Worm (Caenorhabditis elegans) whole organism, mixed stage, embryonic: Measurements from ENCODE around the gene F26C11.4.

ENCODE experiments used
- lsy-2 ChIP-seq: fragments of 150-350 bp; optimal IDR thresholded peaks from 2 replicates; lab custom pipeline; 2014; ENCODE audit warnings: missing biosample characterization, missing genetic modification characterization
- mab-5 ChIP-seq: fragments of 150-350 bp; optimal IDR thresholded peaks from 2 replicates; lab custom pipeline; 2014; ENCODE audit warnings: missing biosample characterization, missing genetic modification characterization
- mls-2 ChIP-seq: sonication (generic microtip); optimal IDR thresholded peaks from 2 replicates; lab custom pipeline; 2016; ENCODE audit warnings: mild to moderate bottlenecking, missing genetic modification characterization, moderate library complexity, missing compliant biosample characterization
- nhr-2 ChIP-seq: fragments of 150-350 bp; optimal IDR thresholded peaks from 2 replicates; lab custom pipeline; 2014; ENCODE audit warnings: missing biosample characterization, missing genetic modification characterization
- nhr-237 ChIP-seq: fragments of 150-350 bp; optimal IDR thresholded peaks from 2 replicates; lab custom pipeline; 2014; ENCODE audit warnings: missing biosample characterization, missing genetic modification characterization
- nhr-28 ChIP-seq: fragments of 150-350 bp; optimal IDR thresholded peaks from 2 replicates; lab custom pipeline; 2014; ENCODE audit warnings: missing biosample characterization, missing genetic modification characterization
- nhr-76 ChIP-seq: sonication (generic microtip); optimal IDR thresholded peaks from 2 replicates; lab custom pipeline; 2017; ENCODE audit warnings: missing biosample characterization, missing genetic modification characterization
- pha-4 ChIP-seq: fragments of 150-350 bp; optimal IDR thresholded peaks from 2 replicates; lab custom pipeline; 2018; ENCODE audit warnings: missing biosample characterization, missing genetic modification reagents, missing genetic modification characterization
- sem-2 ChIP-seq: fragments of 200-800 bp; sonication (Bioruptor generic); optimal IDR thresholded peaks from 2 replicates; lab custom pipeline; 2018; ENCODE audit warnings: mild to moderate bottlenecking, missing genetic modification characterization, missing compliant biosample characterization
- snpc-4 ChIP-seq: fragments of 150-350 bp; optimal IDR thresholded peaks from 2 replicates; lab custom pipeline; 2014; ENCODE audit warnings: missing biosample characterization, missing genetic modification characterization
- unc-62 ChIP-seq: fragments of 150-350 bp; optimal IDR thresholded peaks from 2 replicates; lab custom pipeline; 2014; ENCODE audit warnings: missing biosample characterization, missing genetic modification reagents, missing genetic modification characterization

DNA sequence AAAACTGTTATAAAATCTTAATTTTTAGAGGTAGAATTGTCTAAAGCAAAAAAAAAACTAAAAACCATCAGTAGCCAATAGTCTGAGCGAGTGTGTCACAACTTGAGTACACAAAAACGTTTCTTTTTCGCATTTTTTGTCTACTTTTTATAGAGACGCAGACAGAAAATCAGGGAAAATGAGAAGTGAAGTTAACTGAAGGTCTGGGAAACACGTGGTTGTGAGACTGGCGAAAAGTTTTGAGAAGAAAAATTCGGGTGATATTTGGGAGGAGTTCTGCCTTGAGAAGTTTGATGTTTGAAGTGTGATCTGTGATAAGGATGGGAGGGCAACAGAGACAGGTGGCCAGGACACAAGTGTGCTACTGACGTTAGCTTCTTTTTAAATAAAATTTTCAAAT, 21.5 kb upstream of the F26C11.4 start:
- TF ChIP-seq lsy-2 = no peak
- TF ChIP-seq mls-2 (tag; lab: Kevin White, UChicago) = no peak
- TF ChIP-seq mab-5 (tag; lab: Kevin White, UChicago) = no peak
- TF ChIP-seq nhr-28 (tag; lab: Kevin White, UChicago) = no peak
- TF ChIP-seq nhr-76 = no peak
- no peak for TF ChIP-seq sem-2
- TF ChIP-seq pha-4 (tag; lab: Kevin White, UChicago) = no peak
- no peak for TF ChIP-seq nhr-2 (tag; lab: Kevin White, UChicago)
- no peak for TF ChIP-seq snpc-4 (tag; lab: Kevin White, UChicago)
- TF ChIP-seq nhr-237 (tag; lab: Kevin White, UChicago) = no peak
- TF ChIP-seq unc-62 (GFP tag; lab: Kevin White, UChicago) = no peak
